Worm (Caenorhabditis elegans): ENCODE data around the gene F25G6.1.

Gene F25G6.1

ce11 chrV:8608483-8608882 lies 33.6 kb downstream of the F25G6.1 start:
- no peak for TF ChIP-seq T22C8.4 (GFP tag; IDR thresholded peaks at IDR 0.05)
- no peak for TF ChIP-seq cog-1 (tag; optimal IDR thresholded peaks at IDR 0.05)
- no peak for TF ChIP-seq flt-1 (GFP tag; IDR thresholded peaks at IDR 0.05)
- TF ChIP-seq ref-1 (GFP tag; conservative IDR thresholded peaks at IDR 0.05): no peak
- TF ChIP-seq med-1 (GFP tag; optimal IDR thresholded peaks at IDR 0.05; ENCODE audit: insufficient read depth): no peak
- TF ChIP-seq tab-1 (GFP tag; IDR thresholded peaks at IDR 0.05): no peak
- TF ChIP-seq klf-2 (GFP tag; conservative IDR thresholded peaks at IDR 0.05): no peak
- TF ChIP-seq ztf-23 (GFP tag; IDR thresholded peaks at IDR 0.05): no peak
- TF ChIP-seq ztf-29 (GFP tag; IDR thresholded peaks at IDR 0.05): no peak

ce11 chrV:8609776-8610529 lies 35.1 kb downstream of the F25G6.1 start:
- TF ChIP-seq med-1 (GFP tag; optimal IDR thresholded peaks at IDR 0.05; ENCODE audit: insufficient read depth) (no peak), ztf-23 (GFP tag; IDR thresholded peaks at IDR 0.05) (0 out of 2 replicates have a peak, but pooled peaks have one; percentile 42)

ce11 chrV:8610633-8611404 lies 36.0 kb downstream of the F25G6.1 start, which contains the start of gene fip-4:
fip-4 (minus strand) TSS chrV:8611268.
- no peak for TF ChIP-seq med-1 (GFP tag; optimal IDR thresholded peaks at IDR 0.05; ENCODE audit: insufficient read depth)
- no peak for TF ChIP-seq cog-1 (tag; optimal IDR thresholded peaks at IDR 0.05)
- TF ChIP-seq ztf-29 (GFP tag; IDR thresholded peaks at IDR 0.05): no peak

- TF ChIP-seq klf-2 (GFP tag; conservative IDR thresholded peaks at IDR 0.05) (no peak), med-1 (GFP tag; optimal IDR thresholded peaks at IDR 0.05; ENCODE audit: insufficient read depth) (no peak), T22C8.4 (GFP tag; IDR thresholded peaks at IDR 0.05) (no peak), cog-1 (tag; optimal IDR thresholded peaks at IDR 0.05) (no peak), ztf-29 (GFP tag; IDR thresholded peaks at IDR 0.05) (no peak), flt-1 (GFP tag; IDR thresholded peaks at IDR 0.05) (no peak), ztf-23 (GFP tag; IDR thresholded peaks at IDR 0.05) (no peak), ref-1 (GFP tag; conservative IDR thresholded peaks at IDR 0.05) (no peak), tab-1 (GFP tag; IDR thresholded peaks at IDR 0.05) (no peak)
Observed at ce11 chrV:8615711-8616110, 40.8 kb downstream of the F25G6.1 start.

- TF ChIP-seq med-1 (GFP tag; optimal IDR thresholded peaks at IDR 0.05; ENCODE audit: insufficient read depth) (no peak), ztf-23 (GFP tag; IDR thresholded peaks at IDR 0.05) (no peak), T22C8.4 (GFP tag; IDR thresholded peaks at IDR 0.05) (no peak), klf-2 (GFP tag; conservative IDR thresholded peaks at IDR 0.05) (no peak), ztf-29 (GFP tag; IDR thresholded peaks at IDR 0.05) (no peak), cog-1 (tag; optimal IDR thresholded peaks at IDR 0.05) (no peak), ref-1 (GFP tag; conservative IDR thresholded peaks at IDR 0.05) (no peak)
Observed at ce11 chrV:8618738-8619137, 43.9 kb downstream of the F25G6.1 start, which contains the start of gene grd-5. grd-5 (plus strand) TSS chrV:8619032.

ce11 chrV:8621213-8621612 lies 46.4 kb downstream of the F25G6.1 start, which contains the start of gene idpc-2:
idpc-2 (minus strand) TSS chrV:8621313.
- TF ChIP-seq klf-2 (GFP tag; conservative IDR thresholded peaks at IDR 0.05) (no peak), cog-1 (tag; optimal IDR thresholded peaks at IDR 0.05) (no peak), ref-1 (GFP tag; conservative IDR thresholded peaks at IDR 0.05) (no peak), T22C8.4 (GFP tag; IDR thresholded peaks at IDR 0.05) (no peak), ztf-29 (GFP tag; IDR thresholded peaks at IDR 0.05) (no peak)

- no peak for TF ChIP-seq med-1 (GFP tag; optimal IDR thresholded peaks at IDR 0.05; ENCODE audit: insufficient read depth)
Observed at ce11 chrV:8622314-8622713, 47.5 kb downstream of the F25G6.1 start, which contains the start of gene F41E6.1. F41E6.1 (plus strand) TSS chrV:8622614.

ce11 chrV:8623754-8624153 lies 48.9 kb downstream of the F25G6.1 start, which contains the start of gene F41E6.17:
F41E6.17 (plus strand) TSS chrV:8624101.
- TF ChIP-seq ztf-29 (GFP tag; IDR thresholded peaks at IDR 0.05) (no peak), flt-1 (GFP tag; IDR thresholded peaks at IDR 0.05) (no peak)

ce11 chrV:8626406-8626805 lies 51.5 kb downstream of the F25G6.1 start:
- TF ChIP-seq ref-1 (GFP tag; conservative IDR thresholded peaks at IDR 0.05) (no peak), klf-2 (GFP tag; conservative IDR thresholded peaks at IDR 0.05) (no peak), cog-1 (tag; optimal IDR thresholded peaks at IDR 0.05) (no peak), ztf-29 (GFP tag; IDR thresholded peaks at IDR 0.05) (no peak), T22C8.4 (GFP tag; IDR thresholded peaks at IDR 0.05) (no peak), med-1 (GFP tag; optimal IDR thresholded peaks at IDR 0.05; ENCODE audit: insufficient read depth) (no peak)

- no peak for TF ChIP-seq T22C8.4 (GFP tag; IDR thresholded peaks at IDR 0.05)
Observed at ce11 chrV:8627580-8627979, 52.7 kb downstream of the F25G6.1 start.

- TF ChIP-seq flt-1 (GFP tag; IDR thresholded peaks at IDR 0.05) (no peak), klf-2 (GFP tag; conservative IDR thresholded peaks at IDR 0.05) (no peak), cog-1 (tag; optimal IDR thresholded peaks at IDR 0.05) (no peak), tab-1 (GFP tag; IDR thresholded peaks at IDR 0.05) (no peak), ref-1 (GFP tag; conservative IDR thresholded peaks at IDR 0.05) (no peak), med-1 (GFP tag; optimal IDR thresholded peaks at IDR 0.05; ENCODE audit: insufficient read depth) (no peak), ztf-23 (GFP tag; IDR thresholded peaks at IDR 0.05) (no peak), T22C8.4 (GFP tag; IDR thresholded peaks at IDR 0.05) (no peak), ztf-29 (GFP tag; IDR thresholded peaks at IDR 0.05) (no peak)
Observed at ce11 chrV:8629029-8629428, 54.2 kb downstream of the F25G6.1 start, which contains the start of gene F41E6.12. F41E6.12 (minus strand) TSS chrV:8629129.
